Fruit fly (Drosophila melanogaster) whole organism, embryonic: ENCODE results near the gene CG7974.

Experiments used
- Atf6 ChIP-seq: fragments of 200-800 bp; sonication (Bioruptor generic); IDR thresholded peaks from 2 replicates; pipeline ENCODE4 v1.3.6; 2022; ENCODE audit warnings: missing biosample characterization, missing genetic modification characterization
- CG10543 ChIP-seq: fragments of 200-800 bp; sonication (Bioruptor generic); optimal IDR thresholded peaks from 3 replicates; lab custom pipeline; 2017; ENCODE audit warnings: missing biosample characterization, mild to moderate bottlenecking, missing genetic modification characterization, moderate library complexity
- CG11456 ChIP-seq: fragments of 200-800 bp; sonication (Bioruptor generic); IDR thresholded peaks from 3 replicates; pipeline ENCODE4 v1.3.6; 2022; ENCODE audit warnings: missing biosample characterization, missing genetic modification characterization
- CG12659 ChIP-seq: fragments of 200-800 bp; sonication (Bioruptor generic); optimal IDR thresholded peaks from 3 replicates; lab custom pipeline; 2017; ENCODE audit warnings: mild to moderate bottlenecking, missing biosample characterization, missing genetic modification reagents, missing genetic modification characterization
- CG15601 ChIP-seq: fragments of 200-800 bp; sonication (Bioruptor generic); optimal IDR thresholded peaks from 3 replicates; lab custom pipeline; 2019; ENCODE audit warnings: missing biosample characterization, mild to moderate bottlenecking, missing genetic modification characterization, moderate library complexity
- CG15696 ChIP-seq: fragments of 200-800 bp; sonication (Bioruptor generic); optimal IDR thresholded peaks from 2 replicates; lab custom pipeline; 2019; ENCODE audit warnings: missing biosample characterization, mild to moderate bottlenecking, missing genetic modification characterization, moderate library complexity
- CG1602 ChIP-seq: fragments of 200-800 bp; sonication (Bioruptor generic); optimal IDR thresholded peaks from 3 replicates; lab custom pipeline; 2016; ENCODE audit warnings: missing biosample characterization, missing genetic modification characterization
- CG17612 ChIP-seq: fragments of 200-800 bp; sonication (Bioruptor generic); IDR thresholded peaks from 2 replicates; pipeline ENCODE4 v1.3.6; 2022; ENCODE audit warnings: missing biosample characterization, missing genetic modification characterization
- CG18011 ChIP-seq: fragments of 200-800 bp; sonication (Bioruptor generic); optimal IDR thresholded peaks from 2 replicates; lab custom pipeline; 2017; ENCODE audit warnings: missing biosample characterization, missing genetic modification characterization, mild to moderate bottlenecking, moderate library complexity, missing genotype
- CG31365 ChIP-seq: fragments of 200-800 bp; sonication (Bioruptor generic); optimal IDR thresholded peaks from 2 replicates; lab custom pipeline; 2018; ENCODE audit warnings: missing biosample characterization, mild to moderate bottlenecking, missing genetic modification characterization
- CG3407 ChIP-seq: fragments of 200-800 bp; sonication (Bioruptor generic); optimal IDR thresholded peaks from 2 replicates; lab custom pipeline; 2018; ENCODE audit warnings: missing biosample characterization, mild to moderate bottlenecking, missing genetic modification characterization
- CG4404 ChIP-seq: fragments of 200-800 bp; sonication (Bioruptor generic); IDR thresholded peaks from 2 replicates; pipeline ENCODE4 v1.3.6; 2022; ENCODE audit warnings: missing biosample characterization, missing genetic modification characterization
- CG6689 ChIP-seq: fragments of 200-800 bp; sonication (Bioruptor generic); IDR thresholded peaks from 2 replicates; pipeline ENCODE4 v1.3.6; 2022; ENCODE audit warnings: missing biosample characterization, missing genetic modification characterization
- CG7357 ChIP-seq: fragments of 200-800 bp; sonication (Bioruptor generic); IDR thresholded peaks from 3 replicates; pipeline ENCODE4 v1.3.6; 2022; ENCODE audit warnings: missing biosample characterization, missing genetic modification characterization
- CG7987 ChIP-seq: fragments of 200-800 bp; sonication (Bioruptor generic); optimal IDR thresholded peaks from 2 replicates; lab custom pipeline; 2018; ENCODE audit warnings: missing biosample characterization, mild to moderate bottlenecking, missing genetic modification characterization, moderate library complexity
- CG8281 ChIP-seq: fragments of 200-800 bp; sonication (Bioruptor generic); optimal IDR thresholded peaks from 2 replicates; lab custom pipeline; 2018; ENCODE audit warnings: missing biosample characterization, mild to moderate bottlenecking, missing genetic modification characterization, moderate library complexity
- CG8478 ChIP-seq: fragments of >200 bp; optimal IDR thresholded peaks from 2 replicates; lab custom pipeline; 2018
- Dp ChIP-seq: fragments of 200-800 bp; sonication (Bioruptor generic); optimal IDR thresholded peaks from 2 replicates; lab custom pipeline; 2018; ENCODE audit warnings: missing biosample characterization, mild to moderate bottlenecking, missing genetic modification characterization, moderate library complexity
- ERR ChIP-seq: fragments of 200-800 bp; sonication (Bioruptor generic); optimal IDR thresholded peaks from 2 replicates; lab custom pipeline; 2016; ENCODE audit warnings: missing biosample characterization, missing genetic modification characterization
- Ets97D ChIP-seq: fragments of 200-800 bp; sonication (Bioruptor generic); optimal IDR thresholded peaks from 3 replicates; lab custom pipeline; 2016; ENCODE audit warnings: missing biosample characterization, missing genetic modification characterization
- Hmx ChIP-seq: fragments of 200-800 bp; sonication (Bioruptor generic); optimal IDR thresholded peaks from 2 replicates; lab custom pipeline; 2016; ENCODE audit warnings: missing biosample characterization, missing genetic modification characterization
- Hr39 ChIP-seq: fragments of >200 bp; optimal IDR thresholded peaks from 2 replicates; lab custom pipeline; 2017
- Hr78 ChIP-seq, 2 experiments: fragments of 200-800 bp in 1 of 2; fragments of >200 bp in 1 of 2; sonication (Bioruptor generic) in 1 of 2; optimal IDR thresholded peaks; 2 replicates each; lab custom pipeline; 2017 to 2019; ENCODE audit warnings: missing biosample characterization in 2 of 2, missing genetic modification characterization in 2 of 2, mild to moderate bottlenecking in 1 of 2, moderate library complexity in 1 of 2
- Kr ChIP-seq: fragments of 200-800 bp; sonication (Bioruptor generic); optimal IDR thresholded peaks from 2 replicates; lab custom pipeline; 2017; ENCODE audit warnings: missing biosample characterization, mild to moderate bottlenecking, missing genetic modification characterization
- Max ChIP-seq: fragments of 200-800 bp; sonication (Bioruptor generic); optimal IDR thresholded peaks from 2 replicates; lab custom pipeline; 2016; ENCODE audit warnings: missing biosample characterization, mild to moderate bottlenecking, missing genetic modification characterization
- Nf-YB ChIP-seq: fragments of 200-800 bp; sonication (Bioruptor generic); optimal IDR thresholded peaks from 3 replicates; lab custom pipeline; 2019; ENCODE audit warnings: missing biosample characterization, mild to moderate bottlenecking, missing genetic modification characterization, moderate library complexity
- Sin3A ChIP-seq: fragments of >200 bp; optimal IDR thresholded peaks from 2 replicates; lab custom pipeline; 2018
- Sry-β ChIP-seq: fragments of 200-800 bp; sonication (Bioruptor generic); optimal IDR thresholded peaks from 2 replicates; lab custom pipeline; 2018; ENCODE audit warnings: missing biosample characterization, mild to moderate bottlenecking, missing genetic modification characterization, moderate library complexity
- Ssrp ChIP-seq: fragments of 200-800 bp; sonication (Bioruptor generic); optimal IDR thresholded peaks from 2 replicates; lab custom pipeline; 2018; ENCODE audit warnings: missing biosample characterization, mild to moderate bottlenecking, missing genetic modification characterization, moderate library complexity
- chif ChIP-seq, 2 experiments: fragments of 200-800 bp; sonication (Bioruptor generic); optimal IDR thresholded peaks; 3 replicates each; lab custom pipeline; 2016; ENCODE audit warnings: missing biosample characterization in 2 of 2, missing genetic modification characterization in 2 of 2
- chn ChIP-seq: fragments of 200-800 bp; sonication (Bioruptor generic); optimal IDR thresholded peaks from 2 replicates; lab custom pipeline; 2016; ENCODE audit warnings: missing biosample characterization, missing genetic modification characterization
- crp ChIP-seq, 2 experiments: fragments of 200-800 bp; sonication (Bioruptor generic); optimal IDR thresholded peaks; 2 replicates in 1 of 2; 3 replicates in 1 of 2; lab custom pipeline; 2017; ENCODE audit warnings: missing biosample characterization in 2 of 2, missing genetic modification characterization in 2 of 2, mild to moderate bottlenecking in 1 of 2, moderate library complexity in 1 of 2
- dimm ChIP-seq: fragments of 200-800 bp; sonication (Bioruptor generic); IDR thresholded peaks from 2 replicates; pipeline ENCODE4 v1.3.6; 2022; ENCODE audit warnings: missing biosample characterization, missing genetic modification characterization
- disco-r ChIP-seq: fragments of 200-800 bp; sonication (Bioruptor generic); optimal IDR thresholded peaks from 2 replicates; lab custom pipeline; 2016; ENCODE audit warnings: missing biosample characterization, missing genetic modification characterization
- fd96Cb ChIP-seq: fragments of 200-800 bp; sonication (Bioruptor generic); optimal IDR thresholded peaks from 2 replicates; lab custom pipeline; 2018; ENCODE audit warnings: missing biosample characterization, mild to moderate bottlenecking, missing genetic modification characterization, moderate library complexity
- gem ChIP-seq: fragments of 200-800 bp; sonication (Bioruptor generic); optimal IDR thresholded peaks from 2 replicates; lab custom pipeline; 2019; ENCODE audit warnings: missing biosample characterization, mild to moderate bottlenecking, missing genetic modification characterization, moderate library complexity
- her ChIP-seq: fragments of 200-800 bp; sonication (Bioruptor generic); optimal IDR thresholded peaks from 2 replicates; lab custom pipeline; 2016; ENCODE audit warnings: missing biosample characterization, missing genetic modification characterization
- jing ChIP-seq: fragments of 200-800 bp; sonication (Bioruptor generic); optimal IDR thresholded peaks from 2 replicates; lab custom pipeline; 2018; ENCODE audit warnings: missing biosample characterization, mild to moderate bottlenecking, missing genetic modification characterization
- jumu ChIP-seq: fragments of 200-800 bp; sonication (Bioruptor generic); optimal IDR thresholded peaks from 3 replicates; lab custom pipeline; 2016; ENCODE audit warnings: missing biosample characterization, missing genetic modification characterization
- nau ChIP-seq: fragments of 200-800 bp; sonication (Bioruptor generic); optimal IDR thresholded peaks from 3 replicates; lab custom pipeline; 2017; ENCODE audit warnings: missing biosample characterization, mild to moderate bottlenecking, missing genetic modification characterization, missing genetic modification reagents
- nmo ChIP-seq: fragments of 200-800 bp; sonication (Bioruptor generic); optimal IDR thresholded peaks from 2 replicates; lab custom pipeline; 2018; ENCODE audit warnings: missing biosample characterization, mild to moderate bottlenecking, missing genetic modification characterization, moderate library complexity
- otp ChIP-seq: fragments of 200-800 bp; sonication (Bioruptor generic); IDR thresholded peaks from 3 replicates; pipeline ENCODE4, ENCODE4 v1.3.6; 2022; ENCODE audit warnings: missing biosample characterization, missing genetic modification characterization
- run ChIP-seq: fragments of 200-800 bp; sonication (Bioruptor generic); optimal IDR thresholded peaks from 3 replicates; lab custom pipeline; 2018; ENCODE audit warnings: missing biosample characterization, mild to moderate bottlenecking, missing genetic modification characterization
- slp2 ChIP-seq: fragments of 200-800 bp; sonication (Bioruptor generic); optimal IDR thresholded peaks from 2 replicates; lab custom pipeline; 2016; ENCODE audit warnings: missing biosample characterization, missing genetic modification characterization
- sr ChIP-seq: fragments of 200-800 bp; sonication (Bioruptor generic); IDR thresholded peaks from 3 replicates; pipeline ENCODE4 v1.3.6; 2022; ENCODE audit warnings: missing biosample characterization, missing genetic modification characterization
- ssp ChIP-seq: fragments of 200-800 bp; sonication (Bioruptor generic); IDR thresholded peaks from 2 replicates; pipeline ENCODE4 v1.3.6; 2022; ENCODE audit warnings: missing biosample characterization, missing genetic modification characterization
- tgo ChIP-seq: fragments of 200-800 bp; sonication (Bioruptor generic); IDR thresholded peaks from 3 replicates; pipeline ENCODE4 v1.3.6; 2022; ENCODE audit warnings: missing biosample characterization, missing genetic modification characterization
- tll ChIP-seq, 2 experiments: fragments of 200-800 bp in 1 of 2; fragments of >200 bp in 1 of 2; sonication (Bioruptor generic) in 1 of 2; optimal IDR thresholded peaks; 2 replicates each; lab custom pipeline; 2017 to 2019; ENCODE audit warnings: missing biosample characterization in 2 of 2, missing genetic modification characterization in 2 of 2, mild to moderate bottlenecking in 1 of 2, moderate library complexity in 1 of 2
- trem ChIP-seq: fragments of 200-800 bp; optimal IDR thresholded peaks from 3 replicates; lab custom pipeline; 2019; ENCODE audit warnings: missing biosample characterization, mild to moderate bottlenecking, missing genetic modification characterization, moderate library complexity
- wek ChIP-seq: fragments of 200-800 bp; sonication (Bioruptor generic); optimal IDR thresholded peaks from 3 replicates; lab custom pipeline; 2018; ENCODE audit warnings: missing biosample characterization, mild to moderate bottlenecking, missing genetic modification characterization, moderate library complexity
- z ChIP-seq: fragments of 200-800 bp; sonication (Bioruptor generic); IDR thresholded peaks from 3 replicates; pipeline ENCODE4 v1.3.6; 2022; ENCODE audit warnings: missing biosample characterization, missing genetic modification characterization

CG7974 gene

dm6 chr3L:1618116-1618727 lies 46.7 kb upstream of the CG7974 start, which contains the start of the genes CG13926, ABCB7 and CG33230 (continued):
- TF ChIP-seq jumu (GFP tag; lab: Kevin White, UChicago), result no peak
- TF ChIP-seq CG31365, result no peak
- TF ChIP-seq tgo (GFP tag; lab: Robert Waterston, UW), result no peak
- TF ChIP-seq CG7987 (GFP tag; lab: Kevin White, UChicago), result no peak
- TF ChIP-seq tll (GFP tag; optimal IDR thresholded peaks at IDR 0.05; lab: Kevin White, UChicago), result no peak
- no peak for TF ChIP-seq Hr39
- no peak for TF ChIP-seq Atf6 (GFP tag; lab: Robert Waterston, UW)
- TF ChIP-seq Ssrp (tag; lab: Kevin White, UChicago), result no peak
- TF ChIP-seq CG10543 (GFP tag; lab: Kevin White, UChicago), result peak; percentile 61
- peak; percentile 1 for TF ChIP-seq Ets97D (GFP tag; lab: Kevin White, UChicago)
- TF ChIP-seq jing (GFP tag; lab: Kevin White, UChicago), result no peak
- no peak for TF ChIP-seq CG8281 (tag; lab: Kevin White, UChicago)
- no peak for TF ChIP-seq gem (tag; lab: Kevin White, UChicago)
- no peak for TF ChIP-seq chn
- TF ChIP-seq CG6689 (GFP tag; lab: Robert Waterston, UW), result no peak
- no peak for TF ChIP-seq nau (GFP tag; lab: Kevin White, UChicago)
- TF ChIP-seq CG4404 (GFP tag; lab: Robert Waterston, UW), result no peak
- peak; percentile 44 for TF ChIP-seq Max (GFP tag; lab: Kevin White, UChicago)
- TF ChIP-seq dimm (GFP tag; lab: Robert Waterston, UW), result no peak
- TF ChIP-seq run (tag; lab: Kevin White, UChicago), result no peak
- TF ChIP-seq sr (GFP tag; lab: Robert Waterston, UW), result no peak
- TF ChIP-seq CG18011 (GFP tag; lab: Kevin White, UChicago), result no peak
- peak; percentile 93 for TF ChIP-seq Sry-β (GFP tag; lab: Kevin White, UChicago)
- no peak for TF ChIP-seq Kr
- TF ChIP-seq CG11456 (GFP tag; lab: Robert Waterston, UW), result no peak
- TF ChIP-seq slp2 (GFP tag; lab: Kevin White, UChicago), result no peak
- TF ChIP-seq Hr78 (GFP tag; optimal IDR thresholded peaks at IDR 0.05; lab: Kevin White, UChicago), result no peak
- peak; percentile 56 for TF ChIP-seq nmo (GFP tag; lab: Kevin White, UChicago)
- peak; percentile 65 for TF ChIP-seq trem (tag; lab: Kevin White, UChicago)
- peak; percentile 64 for TF ChIP-seq Sin3A (lab: Kevin White, UChicago)
- TF ChIP-seq CG15601, result no peak
- no peak for TF ChIP-seq CG17612 (GFP tag; lab: Robert Waterston, UW)
- no peak for TF ChIP-seq otp (GFP tag; lab: Robert Waterston, UW)
- no peak for TF ChIP-seq Hmx (GFP tag; lab: Kevin White, UChicago)
- no peak for TF ChIP-seq CG1602 (GFP tag; lab: Kevin White, UChicago)
- no peak for TF ChIP-seq CG3407 (GFP tag; lab: Kevin White, UChicago)
- TF ChIP-seq CG12659 (GFP tag; lab: Kevin White, UChicago), result peak; percentile 63
- no peak for TF ChIP-seq CG15696 (tag; lab: Kevin White, UChicago)
- TF ChIP-seq chif (GFP tag; optimal IDR thresholded peaks at IDR 0.05; lab: Kevin White, UChicago), result no peak
- TF ChIP-seq fd96Cb, result no peak
- peak; percentile 34 to 92 for TF ChIP-seq crp (GFP tag; optimal IDR thresholded peaks at IDR 0.05; lab: Kevin White, UChicago)
- peak; percentile 14 for TF ChIP-seq Dp
- TF ChIP-seq ERR (GFP tag; lab: Kevin White, UChicago), result no peak
- no peak for TF ChIP-seq CG7357
- TF ChIP-seq Nf-YB (GFP tag; lab: Kevin White, UChicago), result no peak
- TF ChIP-seq disco-r (GFP tag; lab: Kevin White, UChicago), result no peak
- no peak for TF ChIP-seq her (GFP tag; lab: Kevin White, UChicago)
- TF ChIP-seq wek (GFP tag; lab: Kevin White, UChicago), result no peak
- TF ChIP-seq CG8478 (lab: Kevin White, UChicago), result no peak
- TF ChIP-seq ssp (GFP tag; lab: Robert Waterston, UW), result no peak
- TF ChIP-seq z (GFP tag; lab: Robert Waterston, UW), result no peak
